Worm (Caenorhabditis elegans): ENCODE measurements around the gene ras-1.

The ras-1 gene

DNA sequence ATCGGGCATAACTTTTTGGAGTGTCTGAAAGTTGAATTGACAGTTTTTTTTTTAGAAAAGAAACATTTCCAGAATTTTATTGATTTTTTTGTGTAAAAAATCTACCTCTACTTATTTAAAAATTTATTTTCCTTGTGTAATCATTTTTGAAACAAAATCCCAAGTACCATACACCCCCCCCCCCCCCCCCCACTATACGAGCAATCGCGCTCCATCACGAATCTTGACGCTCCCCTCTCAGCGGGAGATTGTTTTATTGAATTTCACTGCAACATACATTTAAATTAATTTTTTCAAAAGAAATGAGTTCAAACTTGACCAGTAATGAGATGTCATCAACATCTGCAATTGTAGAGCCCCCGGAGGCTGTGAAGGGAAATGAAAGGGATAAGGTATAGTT, 12.4 kb downstream of the ras-1 start, which contains the start of gene sop-2:
TSS of gene sop-2 (plus strand) at position 301 of the 400 bp plus-strand sequence.
- TF ChIP-seq mxl-3 (GFP tag; optimal IDR thresholded peaks at IDR 0.05) (no peak), fkh-10 (GFP tag; optimal IDR thresholded peaks at IDR 0.05) (no peak), zfp-2 (tag; optimal IDR thresholded peaks at IDR 0.05) (no peak), zip-11 (GFP tag; IDR thresholded peaks at IDR 0.05) (no peak), ceh-82 (tag; optimal IDR thresholded peaks at IDR 0.05) (no peak), ceh-32 (tag; optimal IDR thresholded peaks at IDR 0.05; ENCODE audit: poor library complexity) (no peak), Y75B8A.6 (GFP tag; IDR thresholded peaks at IDR 0.05) (no peak), ceh-44 (GFP tag; IDR thresholded peaks at IDR 0.05) (no peak), mes-2 (tag; optimal IDR thresholded peaks at IDR 0.05; ENCODE audit: poor library complexity, severe bottlenecking) (no peak), zip-2 (tag; optimal IDR thresholded peaks at IDR 0.05) (no peak), dmd-6 (GFP tag; IDR thresholded peaks at IDR 0.05) (no peak), dve-1 (tag; optimal IDR thresholded peaks at IDR 0.05; ENCODE audit: insufficient read depth) (no peak), F49E8.2 (tag; optimal IDR thresholded peaks at IDR 0.05; ENCODE audit: borderline replicate concordance) (no peak), lsy-2 (tag; optimal IDR thresholded peaks at IDR 0.05) (no peak), saeg-2 (GFP tag; IDR thresholded peaks at IDR 0.05) (no peak), daf-8 (GFP tag; IDR thresholded peaks at IDR 0.05) (no peak), daf-19 (GFP tag; conservative IDR thresholded peaks at IDR 0.05) (no peak), attf-4 (tag; optimal IDR thresholded peaks at IDR 0.05) (no peak), jun-1 (tag; optimal IDR thresholded peaks at IDR 0.05) (no peak), tra-1 (GFP tag; IDR thresholded peaks at IDR 0.05) (no peak)

DNA sequence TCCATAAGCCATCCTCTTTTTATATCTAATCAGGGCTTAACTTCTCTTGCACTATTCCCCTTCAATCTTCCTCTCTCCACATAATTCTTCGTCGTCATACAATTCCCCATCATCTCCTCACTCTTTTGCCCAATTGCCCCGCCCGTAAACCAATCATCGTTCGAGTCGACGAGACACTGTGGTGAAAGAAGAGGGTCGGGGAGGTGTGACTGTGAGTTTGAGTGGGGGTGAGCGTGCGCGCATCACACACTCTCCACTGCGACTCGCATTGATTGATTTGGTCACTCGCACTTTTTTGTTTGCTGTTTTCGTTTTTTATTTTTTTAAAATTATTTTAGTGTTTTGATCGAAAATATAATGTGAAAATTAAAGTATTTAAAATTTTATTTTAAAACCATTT, 12.9 kb downstream of the ras-1 start:
- TF ChIP-seq daf-19 (GFP tag; conservative IDR thresholded peaks at IDR 0.05) (no peak), dmd-9 (GFP tag; IDR thresholded peaks at IDR 0.05) (no peak), nhr-28 (tag; optimal IDR thresholded peaks at IDR 0.05) (peak; percentile 66), ZK546.5 (tag; optimal IDR thresholded peaks at IDR 0.05) (no peak), dmd-6 (GFP tag; IDR thresholded peaks at IDR 0.05) (no peak), F26F4.8 (GFP tag; conservative IDR thresholded peaks at IDR 0.05) (no peak), lim-7 (GFP tag; IDR thresholded peaks at IDR 0.05) (no peak), skn-1 (tag; optimal IDR thresholded peaks at IDR 0.05) (no peak), Y105C5A.15 (GFP tag; IDR thresholded peaks at IDR 0.05) (no peak), nhr-48 (tag; optimal IDR thresholded peaks at IDR 0.05) (no peak), zip-2 (tag; optimal IDR thresholded peaks at IDR 0.05) (no peak), nhr-111 (GFP tag; optimal IDR thresholded peaks at IDR 0.05) (no peak), gei-8 (GFP tag; optimal IDR thresholded peaks at IDR 0.05) (no peak), F37D6.2 (tag; optimal IDR thresholded peaks at IDR 0.05) (no peak), aly-2 (tag; optimal IDR thresholded peaks at IDR 0.05) (no peak), tag-97 (GFP tag; IDR thresholded peaks at IDR 0.05) (no peak), aha-1 (tag) (peak; percentile 98), unc-62 (GFP tag; optimal IDR thresholded peaks at IDR 0.05 in 1 of 2) (no peak), unc-62 (tag; optimal IDR thresholded peaks at IDR 0.05) (no peak), R02D3.7 (tag; optimal IDR thresholded peaks at IDR 0.05) (no peak), cey-2 (tag; optimal IDR thresholded peaks at IDR 0.05; ENCODE audit: borderline replicate concordance, insufficient read depth) (no peak), madf-9 (GFP tag; conservative IDR thresholded peaks at IDR 0.05) (no peak), ces-1 (GFP tag; optimal IDR thresholded peaks at IDR 0.05) (no peak), ceh-44 (GFP tag; IDR thresholded peaks at IDR 0.05) (no peak), lin-1 (GFP tag; IDR thresholded peaks at IDR 0.05) (no peak), hif-1 (tag; optimal IDR thresholded peaks at IDR 0.05) (peak in 1 of 2 experiments; percentile 59), tra-1 (GFP tag; IDR thresholded peaks at IDR 0.05) (no peak), nhr-6 (tag; optimal IDR thresholded peaks at IDR 0.05) (peak; percentile 43), fkh-10 (GFP tag; optimal IDR thresholded peaks at IDR 0.05) (no peak), T26A8.4 (GFP tag; IDR thresholded peaks at IDR 0.05) (no peak), daf-12 (tag; optimal IDR thresholded peaks at IDR 0.05) (no peak), daf-16 (GFP tag; optimal IDR thresholded peaks at IDR 0.05) (no peak), daf-16 (tag; optimal IDR thresholded peaks at IDR 0.05) (peak; percentile 53), ceh-32 (tag; optimal IDR thresholded peaks at IDR 0.05; ENCODE audit: poor library complexity) (no peak), sdz-12 (GFP tag; optimal IDR thresholded peaks at IDR 0.05) (no peak), F10B5.3 (tag; optimal IDR thresholded peaks at IDR 0.05) (no peak), ztf-7 (tag; optimal IDR thresholded peaks at IDR 0.05) (no peak), ceh-62 (tag; optimal IDR thresholded peaks at IDR 0.05) (no peak)

All from whole organism, L4 larva.